Worm (Caenorhabditis elegans): ENCODE data around the gene C01G12.16.

C01G12.16 gene

ce11 chrIII:4160937-4161336, at the start of gene C01G12.16:
TSS of gene C01G12.16 (plus strand) at chrIII:4161237.
- TF ChIP-seq pha-2 (tag; optimal IDR thresholded peaks at IDR 0.05) (no peak), sdc-2 (tag; optimal IDR thresholded peaks at IDR 0.05) (no peak), ceh-14 (tag; optimal IDR thresholded peaks at IDR 0.05) (no peak), ceh-19 (GFP tag; optimal IDR thresholded peaks at IDR 0.05) (no peak), lim-6 (tag; optimal IDR thresholded peaks at IDR 0.05) (no peak), che-1 (tag; optimal IDR thresholded peaks at IDR 0.05) (no peak), unc-86 (tag; optimal IDR thresholded peaks at IDR 0.05) (no peak)

- TF ChIP-seq unc-55 (GFP tag; optimal IDR thresholded peaks at IDR 0.05), result peak; percentile 86
- TF ChIP-seq ceh-18 (tag; optimal IDR thresholded peaks at IDR 0.05), result peak; percentile 67
- no peak for TF ChIP-seq hlh-13 (GFP tag; optimal IDR thresholded peaks at IDR 0.05)
- no peak for TF ChIP-seq ceh-30 (tag; optimal IDR thresholded peaks at IDR 0.05)
- TF ChIP-seq lim-6 (tag; optimal IDR thresholded peaks at IDR 0.05), result no peak
Measured at ce11 chrIII:4113594-4113993, 47.4 kb upstream of the C01G12.16 start.

- TF ChIP-seq zip-5 (tag; optimal IDR thresholded peaks at IDR 0.05) (no peak), ama-1 (optimal IDR thresholded peaks at IDR 0.05) (no peak), ceh-48 (tag; optimal IDR thresholded peaks at IDR 0.05) (no peak), pha-2 (tag; optimal IDR thresholded peaks at IDR 0.05) (no peak), hlh-30 (tag; optimal IDR thresholded peaks at IDR 0.05; ENCODE audit: insufficient read depth) (no peak), madf-2 (tag; optimal IDR thresholded peaks at IDR 0.05) (no peak), ceh-6 (GFP tag; optimal IDR thresholded peaks at IDR 0.05) (no peak), C08G9.2 (tag; optimal IDR thresholded peaks at IDR 0.05) (no peak), nhr-11 (tag; optimal IDR thresholded peaks at IDR 0.05) (no peak)
Measured at ce11 chrIII:4115085-4115484, 46.0 kb upstream of the C01G12.16 start, which contains the start of gene unc-103. TSS of gene unc-103 (plus strand) at chrIII:4115385.

ce11 chrIII:4119736-4120135, 41.3 kb upstream of the C01G12.16 start:
- TF ChIP-seq gmeb-2 (tag; optimal IDR thresholded peaks at IDR 0.05) (no peak), ceh-45 (GFP tag; IDR thresholded peaks at IDR 0.05) (no peak), Y22D7AL.16 (tag; optimal IDR thresholded peaks at IDR 0.05) (no peak), K09A11.1 (tag; optimal IDR thresholded peaks at IDR 0.05; ENCODE audit: insufficient read depth) (no peak), npax-4 (tag; optimal IDR thresholded peaks at IDR 0.05) (no peak), unc-42 (tag; optimal IDR thresholded peaks at IDR 0.05) (peak; percentile 75)

- no peak for TF ChIP-seq ceh-30 (tag; optimal IDR thresholded peaks at IDR 0.05)
- TF ChIP-seq nfya-1 (tag; optimal IDR thresholded peaks at IDR 0.05), result peak; percentile 79
- no peak for TF ChIP-seq hlh-13 (GFP tag; optimal IDR thresholded peaks at IDR 0.05)
Measured at ce11 chrIII:4120386-4120785, 40.7 kb upstream of the C01G12.16 start.

- TF ChIP-seq unc-42 (tag; optimal IDR thresholded peaks at IDR 0.05) (peak; percentile 72), ceh-14 (tag; optimal IDR thresholded peaks at IDR 0.05) (no peak)
Measured at ce11 chrIII:4123277-4123676, 37.8 kb upstream of the C01G12.16 start.

- TF ChIP-seq lin-11 (tag; optimal IDR thresholded peaks at IDR 0.05), result no peak
- TF ChIP-seq hlh-15 (tag; optimal IDR thresholded peaks at IDR 0.05), result no peak
- TF ChIP-seq ceh-45 (GFP tag; IDR thresholded peaks at IDR 0.05), result no peak
- no peak for TF ChIP-seq unc-55 (GFP tag; optimal IDR thresholded peaks at IDR 0.05)
- no peak for TF ChIP-seq nhr-232 (tag; optimal IDR thresholded peaks at IDR 0.05)
- TF ChIP-seq C08G9.2 (tag; optimal IDR thresholded peaks at IDR 0.05), result no peak
- no peak for TF ChIP-seq rnt-1 (tag; optimal IDR thresholded peaks at IDR 0.05)
- TF ChIP-seq ceh-9 (tag; optimal IDR thresholded peaks at IDR 0.05), result no peak
- no peak for TF ChIP-seq ceh-22 (tag; optimal IDR thresholded peaks at IDR 0.05)
- TF ChIP-seq F13H6.1 (tag; optimal IDR thresholded peaks at IDR 0.05), result no peak
- no peak for TF ChIP-seq fkh-6 (tag; optimal IDR thresholded peaks at IDR 0.05)
- no peak for TF ChIP-seq fax-1 (tag; optimal IDR thresholded peaks at IDR 0.05)
- TF ChIP-seq madf-2 (tag; optimal IDR thresholded peaks at IDR 0.05), result no peak
Measured at ce11 chrIII:4123900-4124299, 37.1 kb upstream of the C01G12.16 start.
